Worm (Caenorhabditis elegans) whole organism, early embryonic: ENCODE data around the gene srx-21.

Experiments
- B0310.2 ChIP-seq: sonication (generic microtip); optimal IDR thresholded peaks from 2 replicates; lab custom pipeline; 2016; ENCODE audit warnings: mild to moderate bottlenecking, missing genetic modification characterization, missing compliant biosample characterization
- aly-1 ChIP-seq: sonication (generic microtip); optimal IDR thresholded peaks from 2 replicates; lab custom pipeline; 2016; ENCODE audit warnings: missing genetic modification characterization, missing compliant biosample characterization
- ama-1 ChIP-seq: fragments of 150-350 bp; optimal IDR thresholded peaks from 2 replicates; lab custom pipeline; 2014
- ceh-13 ChIP-seq: fragments of 200-800 bp; sonication (Bioruptor generic); optimal IDR thresholded peaks from 2 replicates; lab custom pipeline; 2018; ENCODE audit warnings: mild to moderate bottlenecking, missing genetic modification characterization, missing compliant biosample characterization
- ets-7 ChIP-seq: sonication (generic microtip); optimal IDR thresholded peaks from 2 replicates; lab custom pipeline; 2016; ENCODE audit warnings: missing genotype, missing genetic modification characterization, missing compliant biosample characterization
- flt-1 ChIP-seq: fragments of 200-800 bp; sonication (Bioruptor generic); IDR thresholded peaks from 2 replicates; pipeline ENCODE4 v1.3.6; 2022; ENCODE audit warnings: missing genetic modification characterization, missing compliant biosample characterization
- hmbx-1 ChIP-seq: sonication (generic microtip); optimal IDR thresholded peaks from 2 replicates; lab custom pipeline; 2016; ENCODE audit warnings: mild to moderate bottlenecking, missing genetic modification characterization, missing compliant biosample characterization
- hmg-4 ChIP-seq: fragments of 200-800 bp; sonication (Bioruptor generic); optimal IDR thresholded peaks from 2 replicates; lab custom pipeline; 2018; ENCODE audit warnings: mild to moderate bottlenecking, missing genetic modification characterization, missing compliant biosample characterization
- hnd-1 ChIP-seq: sonication (generic microtip); optimal IDR thresholded peaks from 2 replicates; lab custom pipeline; 2016; ENCODE audit warnings: missing genetic modification characterization, missing compliant biosample characterization
- pes-1 ChIP-seq: fragments of 200-800 bp; sonication (Bioruptor generic); IDR thresholded peaks from 2 replicates; pipeline ENCODE4 v1.3.6; 2022; ENCODE audit warnings: missing genetic modification reagents, missing genetic modification characterization, missing compliant biosample characterization
- scrt-1 ChIP-seq: fragments of 200-800 bp; sonication (Bioruptor generic); IDR thresholded peaks from 2 replicates; pipeline ENCODE4 v1.3.6; 2022; ENCODE audit warnings: missing genetic modification characterization, missing compliant biosample characterization
- sea-1 ChIP-seq: fragments of 200-800 bp; sonication (Bioruptor generic); conservative IDR thresholded peaks from 2 replicates; pipeline ENCODE4 v1.3.6; 2022; ENCODE audit warnings: missing genetic modification characterization, missing compliant biosample characterization
- tbx-11 ChIP-seq: fragments of 200-800 bp; sonication (Bioruptor generic); IDR thresholded peaks from 2 replicates; pipeline ENCODE4 v1.3.6; 2022; ENCODE audit warnings: missing genetic modification characterization, missing compliant biosample characterization
- tbx-37 ChIP-seq: fragments of 200-800 bp; sonication (Bioruptor generic); conservative IDR thresholded peaks from 2 replicates; pipeline ENCODE4 v1.3.6; 2022; ENCODE audit warnings: missing genetic modification reagents, missing genetic modification characterization, missing compliant biosample characterization

The srx-21 gene

DNA sequence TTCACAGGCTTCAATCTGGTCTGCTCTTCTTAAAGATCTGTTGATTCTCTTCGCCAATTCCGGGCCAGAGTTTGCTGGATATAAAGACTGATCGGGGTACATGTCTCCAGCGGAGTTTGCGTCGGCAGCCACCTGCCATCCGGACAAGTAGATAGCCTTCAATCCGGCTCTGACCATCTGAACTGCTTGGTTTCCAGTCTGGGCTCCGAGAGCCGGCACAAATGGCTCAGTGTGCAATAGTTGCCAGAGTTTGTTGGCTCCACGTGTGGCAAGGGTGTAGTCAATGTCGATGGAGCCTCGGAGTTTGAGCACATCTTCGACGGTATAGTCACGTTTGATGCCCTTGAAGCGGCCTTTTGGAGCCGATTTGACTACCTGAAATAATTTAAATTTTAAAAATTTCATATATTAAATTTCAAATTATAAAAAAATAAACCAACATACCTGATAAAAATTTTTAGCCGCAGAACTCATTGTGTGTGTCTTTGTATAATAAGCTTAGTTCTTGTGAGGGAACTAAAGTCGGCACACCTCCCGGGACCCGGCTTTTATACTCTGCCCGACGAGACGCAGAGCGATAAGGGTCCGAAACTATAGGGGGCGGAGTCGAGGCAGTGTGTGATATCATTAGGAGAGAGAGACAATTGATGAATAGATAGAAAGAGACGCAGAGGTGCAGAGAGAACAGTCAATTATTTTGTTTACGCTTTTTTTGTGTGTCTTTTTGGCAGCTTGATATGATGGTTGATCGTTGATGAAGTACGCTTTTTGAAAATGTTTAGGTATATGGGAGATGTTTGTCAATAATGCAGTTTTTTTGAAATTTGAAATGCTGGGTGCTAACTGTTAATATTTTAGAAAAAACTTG, 50.9 kb downstream of the srx-21 start, which contains the start of the genes icl-1 and srh-2:
Gene icl-1, minus strand, starts transcription at position 521 of the 868 bp plus-strand sequence.
Gene srh-2, plus strand, starts transcription at position 818 of the 868 bp plus-strand sequence.
- no peak for TF ChIP-seq B0310.2 (tag; lab: Kevin White, UChicago)
- no peak for TF ChIP-seq ama-1
- TF ChIP-seq pes-1 (GFP tag; lab: Robert Waterston, UW) = no peak
- TF ChIP-seq aly-1 = no peak
- TF ChIP-seq ceh-13 (GFP tag; lab: Kevin White, UChicago) = no peak
- no peak for TF ChIP-seq flt-1 (GFP tag; lab: Robert Waterston, UW)
- TF ChIP-seq hnd-1 (tag; lab: Kevin White, UChicago) = no peak
- TF ChIP-seq hmbx-1 = no peak
- TF ChIP-seq tbx-11 (GFP tag; lab: Robert Waterston, UW) = no peak
- TF ChIP-seq scrt-1 (GFP tag; lab: Robert Waterston, UW) = no peak
- no peak for TF ChIP-seq tbx-37 (GFP tag; lab: Robert Waterston, UW)
- no peak for TF ChIP-seq sea-1 (GFP tag; lab: Robert Waterston, UW)
- no peak for TF ChIP-seq ets-7 (tag; lab: Kevin White, UChicago)
- no peak for TF ChIP-seq hmg-4 (GFP tag; lab: Kevin White, UChicago)
